Worm (Caenorhabditis elegans) whole organism, mixed stage, embryonic: Measurements from ENCODE around the gene egg-1.
A peak's percentile ranks its signal among the peaks of the same experiment; 100 is the strongest.

Experiments used
- bed-3 ChIP-seq: fragments of 200-800 bp; sonication (Bioruptor generic); optimal IDR thresholded peaks from 3 replicates; lab custom pipeline; 2018; ENCODE audit warnings: mild to moderate bottlenecking, missing genetic modification characterization, moderate library complexity, missing compliant biosample characterization
- blmp-1 ChIP-seq: fragments of 150-350 bp; optimal IDR thresholded peaks from 2 replicates; lab custom pipeline; 2014; ENCODE audit warnings: missing biosample characterization, missing genetic modification characterization
- ceh-83 ChIP-seq: fragments of 200-800 bp; sonication (Bioruptor generic); optimal IDR thresholded peaks from 2 replicates; lab custom pipeline; 2018; ENCODE audit warnings: mild to moderate bottlenecking, missing genetic modification characterization, missing compliant biosample characterization
- ces-1 ChIP-seq: fragments of 150-350 bp; optimal IDR thresholded peaks from 2 replicates; lab custom pipeline; 2014; ENCODE audit warnings: missing biosample characterization, missing genetic modification reagents, missing genetic modification characterization
- cnd-1 ChIP-seq: fragments of 200-800 bp; sonication (Bioruptor generic); optimal IDR thresholded peaks from 2 replicates; lab custom pipeline; 2018; ENCODE audit warnings: mild to moderate bottlenecking, missing genetic modification characterization, missing compliant biosample characterization
- drap-1 ChIP-seq: fragments of 200-800 bp; sonication (Bioruptor generic); optimal IDR thresholded peaks from 3 replicates; lab custom pipeline; 2018; ENCODE audit warnings: mild to moderate bottlenecking, missing genetic modification characterization, missing compliant biosample characterization
- elt-1 ChIP-seq: sonication (generic microtip); optimal IDR thresholded peaks from 2 replicates; lab custom pipeline; 2017; ENCODE audit warnings: missing genetic modification characterization, mild to moderate bottlenecking, missing compliant biosample characterization, antibody characterized with exemption, moderate library complexity, borderline replicate concordance; ENCODE audit not compliant: insufficient read depth
- elt-3 ChIP-seq: fragments of 150-350 bp; optimal IDR thresholded peaks from 2 replicates; lab custom pipeline; 2014; ENCODE audit warnings: missing biosample characterization, missing genetic modification characterization
- ham-2 ChIP-seq: fragments of 200-800 bp; sonication (Bioruptor generic); optimal IDR thresholded peaks from 2 replicates; lab custom pipeline; 2018; ENCODE audit warnings: mild to moderate bottlenecking, missing genetic modification characterization, missing compliant biosample characterization
- lin-13 ChIP-seq: fragments of 150-350 bp; optimal IDR thresholded peaks from 2 replicates; lab custom pipeline; 2014; ENCODE audit warnings: missing biosample characterization, missing genetic modification characterization
- lin-32 ChIP-seq: fragments of 200-800 bp; sonication (Bioruptor generic); optimal IDR thresholded peaks from 2 replicates; lab custom pipeline; 2018; ENCODE audit warnings: mild to moderate bottlenecking, missing genetic modification characterization, missing compliant biosample characterization
- lsy-2 ChIP-seq: fragments of 150-350 bp; optimal IDR thresholded peaks from 2 replicates; lab custom pipeline; 2014; ENCODE audit warnings: missing biosample characterization, missing genetic modification characterization
- mab-5 ChIP-seq: fragments of 150-350 bp; optimal IDR thresholded peaks from 2 replicates; lab custom pipeline; 2014; ENCODE audit warnings: missing biosample characterization, missing genetic modification characterization
- nhr-12 ChIP-seq: fragments of 150-350 bp; optimal IDR thresholded peaks from 2 replicates; lab custom pipeline; 2014; ENCODE audit warnings: missing biosample characterization, missing genetic modification characterization
- nhr-2 ChIP-seq: fragments of 150-350 bp; optimal IDR thresholded peaks from 2 replicates; lab custom pipeline; 2014; ENCODE audit warnings: missing biosample characterization, missing genetic modification characterization
- nhr-237 ChIP-seq: fragments of 150-350 bp; optimal IDR thresholded peaks from 2 replicates; lab custom pipeline; 2014; ENCODE audit warnings: missing biosample characterization, missing genetic modification characterization
- nhr-76 ChIP-seq: sonication (generic microtip); optimal IDR thresholded peaks from 2 replicates; lab custom pipeline; 2017; ENCODE audit warnings: missing biosample characterization, missing genetic modification characterization
- pha-4 ChIP-seq: fragments of 150-350 bp; optimal IDR thresholded peaks from 2 replicates; lab custom pipeline; 2018; ENCODE audit warnings: missing biosample characterization, missing genetic modification reagents, missing genetic modification characterization
- tbx-8 ChIP-seq: fragments of 200-800 bp; sonication (Bioruptor generic); optimal IDR thresholded peaks from 2 replicates; lab custom pipeline; 2018; ENCODE audit warnings: mild to moderate bottlenecking, missing genetic modification characterization, moderate library complexity, missing compliant biosample characterization
- unc-120 ChIP-seq: sonication (generic microtip); optimal IDR thresholded peaks from 2 replicates; lab custom pipeline; 2017; ENCODE audit warnings: missing genetic modification characterization, missing compliant biosample characterization; ENCODE audit not compliant: poor library complexity, severe bottlenecking
- unc-39 ChIP-seq: fragments of 150-350 bp; optimal IDR thresholded peaks from 2 replicates; lab custom pipeline; 2014; ENCODE audit warnings: missing biosample characterization, missing genetic modification characterization
- zip-8 ChIP-seq: fragments of 150-350 bp; optimal IDR thresholded peaks from 2 replicates; lab custom pipeline; 2014; ENCODE audit warnings: missing biosample characterization, missing genetic modification characterization
- ztf-11 ChIP-seq: fragments of 150-350 bp; optimal IDR thresholded peaks from 2 replicates; lab custom pipeline; 2014; ENCODE audit warnings: missing biosample characterization, missing genetic modification characterization

Gene egg-1

ce11 chrIII:5757492-5758045, 29.6 kb downstream of the egg-1 start:
- peak; percentile 33 for TF ChIP-seq ces-1 (GFP tag; lab: Kevin White, UChicago)
- TF ChIP-seq zip-8 (tag; lab: Kevin White, UChicago): no peak

ce11 chrIII:5758519-5759099, 30.6 kb downstream of the egg-1 start:
- peak; percentile 7 for TF ChIP-seq zip-8 (tag; lab: Kevin White, UChicago)
- TF ChIP-seq tbx-8 (GFP tag; lab: Kevin White, UChicago): no peak
- TF ChIP-seq elt-1 (tag; lab: Kevin White, UChicago): no peak
- TF ChIP-seq nhr-12 (tag; lab: Kevin White, UChicago): no peak
- no peak for TF ChIP-seq lin-32 (GFP tag; lab: Kevin White, UChicago)
- TF ChIP-seq nhr-76 (tag; lab: Kevin White, UChicago): no peak

- no peak for TF ChIP-seq elt-3 (tag; lab: Kevin White, UChicago)
- TF ChIP-seq drap-1 (GFP tag; lab: Kevin White, UChicago): no peak
- peak; percentile 89 for TF ChIP-seq ces-1 (GFP tag; lab: Kevin White, UChicago)
These were observed 32.7 kb downstream of the egg-1 start for ce11 chrIII:5760721-5761120.

ce11 chrIII:5761886-5762285, 33.9 kb downstream of the egg-1 start:
- no peak for TF ChIP-seq nhr-76 (tag; lab: Kevin White, UChicago)
- TF ChIP-seq nhr-12 (tag; lab: Kevin White, UChicago): no peak
- no peak for TF ChIP-seq lin-13

ce11 chrIII:5763988-5764387, 36.0 kb downstream of the egg-1 start:
- TF ChIP-seq zip-8 (tag; lab: Kevin White, UChicago) (peak; percentile 61), nhr-237 (no peak)

ce11 chrIII:5769726-5770235, 41.8 kb downstream of the egg-1 start, which contains the start of gene cutl-23:
Gene cutl-23 (plus strand): TSS chrIII:5770185.
- TF ChIP-seq cnd-1 (tag; lab: Kevin White, UChicago) (peak; percentile 61), ztf-11 (tag; lab: Kevin White, UChicago) (no peak), ham-2 (GFP tag; lab: Kevin White, UChicago) (peak; percentile 55), pha-4 (tag; lab: Kevin White, UChicago) (no peak), lsy-2 (no peak), blmp-1 (tag; lab: Kevin White, UChicago) (no peak), bed-3 (GFP tag; lab: Kevin White, UChicago) (peak; percentile 43), unc-120 (tag; lab: Kevin White, UChicago) (peak; percentile 71), ceh-83 (GFP tag; lab: Kevin White, UChicago) (peak; percentile 56), mab-5 (no peak), drap-1 (GFP tag; lab: Kevin White, UChicago) (peak; percentile 72), unc-39 (no peak), nhr-2 (no peak), tbx-8 (GFP tag; lab: Kevin White, UChicago) (no peak)
